ENCODE assay signal across 4 worm cellular contexts in genomic region chrII:11042878-11043331, ce11.
A peak's percentile ranks its signal among the peaks of the same experiment; 100 is the strongest.
TF ChIP-seq lines count a peak whose summit lies in the region.

No protein-coding gene starts in this region.

TF ChIP-seq in whole organism, L2 larva, 48 proteins besides CTCF, POLR2A, EP300 and RAD21 (continued from another document):
- TF ChIP-seq nhr-25 (tag; optimal IDR thresholded peaks at IDR 0.05; lab: Kevin White, UChicago): peak; percentile 59
- TF ChIP-seq nhr-12 (tag; optimal IDR thresholded peaks at IDR 0.05; lab: Kevin White, UChicago): no peak
- peak; percentile 90 for TF ChIP-seq nhr-129 (tag; optimal IDR thresholded peaks at IDR 0.05; lab: Kevin White, UChicago)
- TF ChIP-seq gmeb-1 (tag; optimal IDR thresholded peaks at IDR 0.05; lab: Kevin White, UChicago): peak; percentile 29
- peak; percentile 67 for TF ChIP-seq egl-27 (tag; optimal IDR thresholded peaks at IDR 0.05; lab: Kevin White, UChicago)
- peak; percentile 66 for TF ChIP-seq ama-1 (optimal IDR thresholded peaks at IDR 0.05; lab: Kevin White, UChicago)
- TF ChIP-seq blmp-1 (tag; optimal IDR thresholded peaks at IDR 0.05; lab: Kevin White, UChicago; ENCODE audit: insufficient read depth): peak; percentile 44
- no peak for TF ChIP-seq peb-1 (tag; optimal IDR thresholded peaks at IDR 0.05; lab: Kevin White, UChicago)
- TF ChIP-seq lin-13 (GFP tag; optimal IDR thresholded peaks at IDR 0.05; lab: Kevin White, UChicago): peak; percentile 60
- TF ChIP-seq F13H6.1 (tag; optimal IDR thresholded peaks at IDR 0.05; lab: Kevin White, UChicago): peak; percentile 92

TF ChIP-seq in whole organism, L4 larva, 104 proteins besides CTCF, POLR2A, EP300 and RAD21 (continued from another document and continues in another):
- TF ChIP-seq Y5F2A.4 (GFP tag; optimal IDR thresholded peaks at IDR 0.05; lab: Kevin White, UChicago) (no peak), lin-29 (GFP tag; IDR thresholded peaks at IDR 0.05; lab: Robert Waterston, UW) (no peak), ceh-82 (tag; optimal IDR thresholded peaks at IDR 0.05; lab: Kevin White, UChicago) (no peak), vab-7 (GFP tag; IDR thresholded peaks at IDR 0.05; lab: Robert Waterston, UW) (peak; percentile 54; the same call in 1 of the 2 replicates), hif-1 (tag; optimal IDR thresholded peaks at IDR 0.05; lab: Kevin White, UChicago) (peak; percentile 4 to 89), nhr-102 (tag; optimal IDR thresholded peaks at IDR 0.05; lab: Kevin White, UChicago) (peak; percentile 20), ceh-32 (tag; optimal IDR thresholded peaks at IDR 0.05; lab: Kevin White, UChicago; ENCODE audit: poor library complexity) (no peak), skn-1 (tag; optimal IDR thresholded peaks at IDR 0.05; lab: Kevin White, UChicago) (no peak), hlh-30 (tag; optimal IDR thresholded peaks at IDR 0.05; lab: Kevin White, UChicago; ENCODE audit: insufficient read depth) (peak; percentile 78), gei-8 (GFP tag; optimal IDR thresholded peaks at IDR 0.05; lab: Kevin White, UChicago) (no peak), lim-7 (GFP tag; IDR thresholded peaks at IDR 0.05; lab: Robert Waterston, UW) (no peak), unc-62 (GFP tag; optimal IDR thresholded peaks at IDR 0.05 in 1 of 2; lab: Kevin White, UChicago) (no peak), unc-62 (tag; optimal IDR thresholded peaks at IDR 0.05; lab: Kevin White, UChicago) (no peak), daf-12 (tag; optimal IDR thresholded peaks at IDR 0.05; lab: Kevin White, UChicago) (no peak), lin-38 (GFP tag; IDR thresholded peaks at IDR 0.05; lab: Robert Waterston, UW) (peak; percentile 52), zag-1 (tag; optimal IDR thresholded peaks at IDR 0.05; lab: Kevin White, UChicago) (no peak), hlh-11 (tag; optimal IDR thresholded peaks at IDR 0.05; lab: Kevin White, UChicago) (peak; percentile 86), nhr-76 (tag; optimal IDR thresholded peaks at IDR 0.05; lab: Kevin White, UChicago) (no peak), mxl-2 (GFP tag; conservative IDR thresholded peaks at IDR 0.05; lab: Robert Waterston, UW) (0 out of 2 replicates have a peak, but pooled peaks have one; percentile 15), lin-13 (GFP tag; optimal IDR thresholded peaks at IDR 0.05; lab: Kevin White, UChicago) (peak; percentile 47), mdt-29 (GFP tag; IDR thresholded peaks at IDR 0.05; lab: Robert Waterston, UW) (no peak), T26A8.4 (GFP tag; IDR thresholded peaks at IDR 0.05; lab: Robert Waterston, UW) (peak; percentile 62; the same call in 1 of the 2 replicates), Y48G9A.11 (GFP tag; IDR thresholded peaks at IDR 0.05; lab: Robert Waterston, UW) (0 out of 2 replicates have a peak, but pooled peaks have one; percentile 20), mes-2 (tag; optimal IDR thresholded peaks at IDR 0.05; lab: Kevin White, UChicago; ENCODE audit: poor library complexity, severe bottlenecking) (peak; percentile 62), nhr-25 (tag; optimal IDR thresholded peaks at IDR 0.05; lab: Kevin White, UChicago; ENCODE audit: borderline replicate concordance, insufficient read depth) (no peak), unc-39 (tag; optimal IDR thresholded peaks at IDR 0.05; lab: Kevin White, UChicago) (no peak), nhr-10 (tag; optimal IDR thresholded peaks at IDR 0.05; lab: Kevin White, UChicago) (no peak), madf-5 (GFP tag; IDR thresholded peaks at IDR 0.05; lab: Robert Waterston, UW) (no peak), zfp-3 (GFP tag; conservative IDR thresholded peaks at IDR 0.05; lab: Robert Waterston, UW) (no peak), D1046.2 (GFP tag; IDR thresholded peaks at IDR 0.05; lab: Robert Waterston, UW) (no peak), nhr-77 (tag; optimal IDR thresholded peaks at IDR 0.05; lab: Kevin White, UChicago) (peak; percentile 80), F26F4.8 (GFP tag; conservative IDR thresholded peaks at IDR 0.05; lab: Robert Waterston, UW) (no peak), lin-15B (tag; optimal IDR thresholded peaks at IDR 0.05; lab: Kevin White, UChicago) (no peak), ces-1 (GFP tag; optimal IDR thresholded peaks at IDR 0.05; lab: Kevin White, UChicago) (no peak), dmd-6 (GFP tag; IDR thresholded peaks at IDR 0.05; lab: Robert Waterston, UW) (peak; percentile 63), ceh-20 (GFP tag; IDR thresholded peaks at IDR 0.05; lab: Robert Waterston, UW) (0 out of 2 replicates have a peak, but pooled peaks have one; percentile 63), F49E8.2 (tag; optimal IDR thresholded peaks at IDR 0.05; lab: Kevin White, UChicago; ENCODE audit: borderline replicate concordance) (no peak), pqm-1 (tag; optimal IDR thresholded peaks at IDR 0.05; lab: Kevin White, UChicago) (no peak), R02D3.7 (tag; optimal IDR thresholded peaks at IDR 0.05; lab: Kevin White, UChicago) (no peak), F37D6.2 (tag; optimal IDR thresholded peaks at IDR 0.05; lab: Kevin White, UChicago) (peak; percentile 42)

TF ChIP-seq in whole organism, late embryonic, 69 proteins besides CTCF, POLR2A, EP300 and RAD21 (continued from another document):
- TF ChIP-seq nfya-1 (tag; optimal IDR thresholded peaks at IDR 0.05; lab: Kevin White, UChicago) (peak; percentile 83), K02D7.2 (tag; optimal IDR thresholded peaks at IDR 0.05; lab: Kevin White, UChicago) (peak; percentile 44), ceh-45 (GFP tag; IDR thresholded peaks at IDR 0.05; lab: Robert Waterston, UW) (0 out of 2 replicates have a peak, but pooled peaks have one; percentile 16), ztf-16 (tag; optimal IDR thresholded peaks at IDR 0.05; lab: Kevin White, UChicago) (no peak), ahr-1 (tag; optimal IDR thresholded peaks at IDR 0.05; lab: Kevin White, UChicago) (no peak), ama-1 (optimal IDR thresholded peaks at IDR 0.05; lab: Kevin White, UChicago) (no peak), sdc-2 (tag; optimal IDR thresholded peaks at IDR 0.05; lab: Kevin White, UChicago) (peak; percentile 48), rnt-1 (tag; optimal IDR thresholded peaks at IDR 0.05; lab: Kevin White, UChicago) (peak; percentile 42), F13H6.1 (tag; optimal IDR thresholded peaks at IDR 0.05; lab: Kevin White, UChicago) (no peak), ceh-48 (tag; optimal IDR thresholded peaks at IDR 0.05; lab: Kevin White, UChicago) (peak; percentile 88), pha-2 (tag; optimal IDR thresholded peaks at IDR 0.05; lab: Kevin White, UChicago) (peak; percentile 19), eyg-1 (tag; optimal IDR thresholded peaks at IDR 0.05; lab: Kevin White, UChicago) (peak; percentile 8), pros-1 (tag; optimal IDR thresholded peaks at IDR 0.05; lab: Kevin White, UChicago) (peak; percentile 88), Y22D7AL.16 (tag; optimal IDR thresholded peaks at IDR 0.05; lab: Kevin White, UChicago) (no peak), ceh-14 (tag; optimal IDR thresholded peaks at IDR 0.05; lab: Kevin White, UChicago) (peak; percentile 74), sox-4 (tag; optimal IDR thresholded peaks at IDR 0.05; lab: Kevin White, UChicago) (no peak), lin-11 (tag; optimal IDR thresholded peaks at IDR 0.05; lab: Kevin White, UChicago) (no peak), fkh-6 (tag; optimal IDR thresholded peaks at IDR 0.05; lab: Kevin White, UChicago) (peak; percentile 41), tbx-7 (tag; optimal IDR thresholded peaks at IDR 0.05; lab: Kevin White, UChicago) (no peak), odd-2 (tag; optimal IDR thresholded peaks at IDR 0.05; lab: Kevin White, UChicago) (no peak), unc-42 (tag; optimal IDR thresholded peaks at IDR 0.05; lab: Kevin White, UChicago) (peak; percentile 80), elt-4 (tag; optimal IDR thresholded peaks at IDR 0.05; lab: Kevin White, UChicago) (no peak), syd-9 (tag; optimal IDR thresholded peaks at IDR 0.05; lab: Kevin White, UChicago) (peak; percentile 75), tbx-2 (tag; optimal IDR thresholded peaks at IDR 0.05; lab: Kevin White, UChicago) (peak; percentile 81), C08G9.2 (tag; optimal IDR thresholded peaks at IDR 0.05; lab: Kevin White, UChicago) (peak; percentile 5), ceh-30 (tag; optimal IDR thresholded peaks at IDR 0.05; lab: Kevin White, UChicago) (no peak), ceh-19 (GFP tag; optimal IDR thresholded peaks at IDR 0.05; lab: Kevin White, UChicago) (peak; percentile 42), pax-1 (tag; optimal IDR thresholded peaks at IDR 0.05; lab: Kevin White, UChicago) (no peak), dve-1 (tag; optimal IDR thresholded peaks at IDR 0.05; lab: Kevin White, UChicago) (no peak), ceh-22 (tag; optimal IDR thresholded peaks at IDR 0.05; lab: Kevin White, UChicago) (no peak), ceh-6 (GFP tag; optimal IDR thresholded peaks at IDR 0.05; lab: Kevin White, UChicago) (peak; percentile 36), ceh-31 (tag; optimal IDR thresholded peaks at IDR 0.05; lab: Kevin White, UChicago) (peak; percentile 86), zip-5 (tag; optimal IDR thresholded peaks at IDR 0.05; lab: Kevin White, UChicago) (no peak), pqm-1 (tag; optimal IDR thresholded peaks at IDR 0.05; lab: Kevin White, UChicago) (peak; percentile 47), hlh-30 (tag; optimal IDR thresholded peaks at IDR 0.05; lab: Kevin White, UChicago; ENCODE audit: insufficient read depth) (peak; percentile 39), elt-2 (tag; optimal IDR thresholded peaks at IDR 0.05; lab: Kevin White, UChicago) (peak; percentile 73), T23F11.4 (GFP tag; optimal IDR thresholded peaks at IDR 0.05; lab: Kevin White, UChicago) (no peak), C38D4.7 (GFP tag; optimal IDR thresholded peaks at IDR 0.05; lab: Kevin White, UChicago) (no peak), gmeb-2 (tag; optimal IDR thresholded peaks at IDR 0.05; lab: Kevin White, UChicago) (no peak), ceh-18 (tag; optimal IDR thresholded peaks at IDR 0.05; lab: Kevin White, UChicago) (peak; percentile 91), hlh-8 (tag; optimal IDR thresholded peaks at IDR 0.05; lab: Kevin White, UChicago) (no peak), unc-3 (GFP tag; conservative IDR thresholded peaks at IDR 0.05; lab: Robert Waterston, UW) (no peak), unc-3 (tag; optimal IDR thresholded peaks at IDR 0.05; lab: Kevin White, UChicago) (peak; percentile 15), unc-86 (tag; optimal IDR thresholded peaks at IDR 0.05; lab: Kevin White, UChicago) (peak; percentile 1)

TF ChIP-seq in whole organism, mixed stage, embryonic, 35 proteins besides CTCF, POLR2A, EP300 and RAD21 (continued from another document):
- TF ChIP-seq ceh-83 (GFP tag; optimal IDR thresholded peaks at IDR 0.05; lab: Kevin White, UChicago) (peak; percentile 9), elt-3 (tag; optimal IDR thresholded peaks at IDR 0.05; lab: Kevin White, UChicago) (no peak), tbx-8 (GFP tag; optimal IDR thresholded peaks at IDR 0.05; lab: Kevin White, UChicago) (no peak), elt-1 (tag; optimal IDR thresholded peaks at IDR 0.05; lab: Kevin White, UChicago; ENCODE audit: borderline replicate concordance, insufficient read depth) (no peak), sptf-1 (tag; optimal IDR thresholded peaks at IDR 0.05; lab: Kevin White, UChicago) (peak; percentile 70)
